Worm (Caenorhabditis elegans) whole organism, early embryonic: ENCODE results near the gene nhr-126.

ENCODE experiments used
- B0310.2 ChIP-seq: sonication (generic microtip); optimal IDR thresholded peaks from 2 replicates; lab custom pipeline; 2016; ENCODE audit warnings: mild to moderate bottlenecking, missing genetic modification characterization, missing compliant biosample characterization
- aly-1 ChIP-seq: sonication (generic microtip); optimal IDR thresholded peaks from 2 replicates; lab custom pipeline; 2016; ENCODE audit warnings: missing genetic modification characterization, missing compliant biosample characterization
- ama-1 ChIP-seq: fragments of 150-350 bp; optimal IDR thresholded peaks from 2 replicates; lab custom pipeline; 2014
- ceh-13 ChIP-seq: fragments of 200-800 bp; sonication (Bioruptor generic); optimal IDR thresholded peaks from 2 replicates; lab custom pipeline; 2018; ENCODE audit warnings: mild to moderate bottlenecking, missing genetic modification characterization, missing compliant biosample characterization
- ets-7 ChIP-seq: sonication (generic microtip); optimal IDR thresholded peaks from 2 replicates; lab custom pipeline; 2016; ENCODE audit warnings: missing genotype, missing genetic modification characterization, missing compliant biosample characterization
- flt-1 ChIP-seq: fragments of 200-800 bp; sonication (Bioruptor generic); IDR thresholded peaks from 2 replicates; pipeline ENCODE4 v1.3.6; 2022; ENCODE audit warnings: missing genetic modification characterization, missing compliant biosample characterization
- hmbx-1 ChIP-seq: sonication (generic microtip); optimal IDR thresholded peaks from 2 replicates; lab custom pipeline; 2016; ENCODE audit warnings: mild to moderate bottlenecking, missing genetic modification characterization, missing compliant biosample characterization
- hmg-4 ChIP-seq: fragments of 200-800 bp; sonication (Bioruptor generic); optimal IDR thresholded peaks from 2 replicates; lab custom pipeline; 2018; ENCODE audit warnings: mild to moderate bottlenecking, missing genetic modification characterization, missing compliant biosample characterization
- pes-1 ChIP-seq: fragments of 200-800 bp; sonication (Bioruptor generic); IDR thresholded peaks from 2 replicates; pipeline ENCODE4 v1.3.6; 2022; ENCODE audit warnings: missing genetic modification reagents, missing genetic modification characterization, missing compliant biosample characterization
- scrt-1 ChIP-seq: fragments of 200-800 bp; sonication (Bioruptor generic); IDR thresholded peaks from 2 replicates; pipeline ENCODE4 v1.3.6; 2022; ENCODE audit warnings: missing genetic modification characterization, missing compliant biosample characterization
- sea-1 ChIP-seq: fragments of 200-800 bp; sonication (Bioruptor generic); conservative IDR thresholded peaks from 2 replicates; pipeline ENCODE4 v1.3.6; 2022; ENCODE audit warnings: missing genetic modification characterization, missing compliant biosample characterization
- tbx-37 ChIP-seq: fragments of 200-800 bp; sonication (Bioruptor generic); conservative IDR thresholded peaks from 2 replicates; pipeline ENCODE4 v1.3.6; 2022; ENCODE audit warnings: missing genetic modification reagents, missing genetic modification characterization, missing compliant biosample characterization

DNA sequence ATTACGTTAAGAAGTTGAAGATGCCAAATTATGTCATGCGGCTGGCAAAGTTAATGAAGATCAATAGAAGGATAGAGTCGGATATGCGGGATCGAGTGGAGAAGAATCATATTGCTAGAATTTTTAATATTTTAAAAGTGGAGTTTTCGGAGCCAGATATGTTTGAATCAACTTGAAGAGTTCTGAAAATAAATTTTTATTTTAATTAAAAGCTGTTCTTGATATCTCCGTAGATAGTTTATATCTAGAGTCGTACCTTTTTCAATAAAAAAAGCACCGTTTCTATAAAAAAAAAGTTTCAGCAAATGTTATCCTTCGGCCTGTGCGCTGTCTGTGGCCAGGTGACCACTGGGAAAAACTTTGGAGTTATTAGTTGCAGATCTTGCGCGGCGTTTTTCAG, 4.3 kb downstream of the nhr-126 start, which contains the start of gene nhr-96:
- TF ChIP-seq sea-1 (GFP tag; lab: Robert Waterston, UW) (no peak), ceh-13 (no peak), ets-7 (no peak), ama-1 (lab: Kevin White, UChicago) (no peak), scrt-1 (no peak), flt-1 (GFP tag; lab: Robert Waterston, UW) (no peak), aly-1 (tag; lab: Kevin White, UChicago) (no peak), B0310.2 (tag; lab: Kevin White, UChicago) (no peak), tbx-37 (GFP tag; lab: Robert Waterston, UW) (no peak), hmbx-1 (no peak), hmg-4 (GFP tag; lab: Kevin White, UChicago) (no peak), pes-1 (GFP tag; lab: Robert Waterston, UW) (no peak)
